Worm (Caenorhabditis elegans) whole organism, mixed stage, embryonic: ENCODE data around the gene fbxc-28.

Experiments
- M03D4.4 ChIP-seq: sonication (generic microtip); optimal IDR thresholded peaks from 2 replicates; lab custom pipeline; 2017; ENCODE audit warnings: mild to moderate bottlenecking, missing genetic modification characterization, missing compliant biosample characterization
- bed-3 ChIP-seq: fragments of 200-800 bp; sonication (Bioruptor generic); optimal IDR thresholded peaks from 3 replicates; lab custom pipeline; 2018; ENCODE audit warnings: mild to moderate bottlenecking, missing genetic modification characterization, moderate library complexity, missing compliant biosample characterization
- ceh-39 ChIP-seq: fragments of 150-350 bp; optimal IDR thresholded peaks from 2 replicates; lab custom pipeline; 2014; ENCODE audit warnings: missing biosample characterization, missing genetic modification characterization
- ceh-83 ChIP-seq: fragments of 200-800 bp; sonication (Bioruptor generic); optimal IDR thresholded peaks from 2 replicates; lab custom pipeline; 2018; ENCODE audit warnings: mild to moderate bottlenecking, missing genetic modification characterization, missing compliant biosample characterization
- ces-1 ChIP-seq: fragments of 150-350 bp; optimal IDR thresholded peaks from 2 replicates; lab custom pipeline; 2014; ENCODE audit warnings: missing biosample characterization, missing genetic modification reagents, missing genetic modification characterization
- drap-1 ChIP-seq: fragments of 200-800 bp; sonication (Bioruptor generic); optimal IDR thresholded peaks from 3 replicates; lab custom pipeline; 2018; ENCODE audit warnings: mild to moderate bottlenecking, missing genetic modification characterization, missing compliant biosample characterization
- elt-1 ChIP-seq: sonication (generic microtip); optimal IDR thresholded peaks from 2 replicates; lab custom pipeline; 2017; ENCODE audit warnings: missing genetic modification characterization, mild to moderate bottlenecking, missing compliant biosample characterization, antibody characterized with exemption, moderate library complexity, borderline replicate concordance; ENCODE audit not compliant: insufficient read depth
- elt-3 ChIP-seq: fragments of 150-350 bp; optimal IDR thresholded peaks from 2 replicates; lab custom pipeline; 2014; ENCODE audit warnings: missing biosample characterization, missing genetic modification characterization
- flh-1 ChIP-seq: fragments of 200-800 bp; sonication (Bioruptor generic); optimal IDR thresholded peaks from 2 replicates; lab custom pipeline; 2018; ENCODE audit warnings: mild to moderate bottlenecking, missing genetic modification characterization, moderate library complexity, missing compliant biosample characterization
- ham-2 ChIP-seq: fragments of 200-800 bp; sonication (Bioruptor generic); optimal IDR thresholded peaks from 2 replicates; lab custom pipeline; 2018; ENCODE audit warnings: mild to moderate bottlenecking, missing genetic modification characterization, missing compliant biosample characterization
- hlh-1 ChIP-seq: fragments of 150-350 bp; optimal IDR thresholded peaks from 2 replicates; lab custom pipeline; 2014; ENCODE audit warnings: missing biosample characterization, missing genetic modification reagents, missing genetic modification characterization
- lin-13 ChIP-seq: fragments of 150-350 bp; optimal IDR thresholded peaks from 2 replicates; lab custom pipeline; 2014; ENCODE audit warnings: missing biosample characterization, missing genetic modification characterization
- lin-32 ChIP-seq: fragments of 200-800 bp; sonication (Bioruptor generic); optimal IDR thresholded peaks from 2 replicates; lab custom pipeline; 2018; ENCODE audit warnings: mild to moderate bottlenecking, missing genetic modification characterization, missing compliant biosample characterization
- lsy-2 ChIP-seq: fragments of 150-350 bp; optimal IDR thresholded peaks from 2 replicates; lab custom pipeline; 2014; ENCODE audit warnings: missing biosample characterization, missing genetic modification characterization
- mab-5 ChIP-seq: fragments of 150-350 bp; optimal IDR thresholded peaks from 2 replicates; lab custom pipeline; 2014; ENCODE audit warnings: missing biosample characterization, missing genetic modification characterization
- mls-2 ChIP-seq: sonication (generic microtip); optimal IDR thresholded peaks from 2 replicates; lab custom pipeline; 2016; ENCODE audit warnings: mild to moderate bottlenecking, missing genetic modification characterization, moderate library complexity, missing compliant biosample characterization
- nhr-12 ChIP-seq: fragments of 150-350 bp; optimal IDR thresholded peaks from 2 replicates; lab custom pipeline; 2014; ENCODE audit warnings: missing biosample characterization, missing genetic modification characterization
- nhr-2 ChIP-seq: fragments of 150-350 bp; optimal IDR thresholded peaks from 2 replicates; lab custom pipeline; 2014; ENCODE audit warnings: missing biosample characterization, missing genetic modification characterization
- nhr-237 ChIP-seq: fragments of 150-350 bp; optimal IDR thresholded peaks from 2 replicates; lab custom pipeline; 2014; ENCODE audit warnings: missing biosample characterization, missing genetic modification characterization
- nhr-28 ChIP-seq: fragments of 150-350 bp; optimal IDR thresholded peaks from 2 replicates; lab custom pipeline; 2014; ENCODE audit warnings: missing biosample characterization, missing genetic modification characterization
- nhr-76 ChIP-seq: sonication (generic microtip); optimal IDR thresholded peaks from 2 replicates; lab custom pipeline; 2017; ENCODE audit warnings: missing biosample characterization, missing genetic modification characterization
- pha-4 ChIP-seq: fragments of 150-350 bp; optimal IDR thresholded peaks from 2 replicates; lab custom pipeline; 2018; ENCODE audit warnings: missing biosample characterization, missing genetic modification reagents, missing genetic modification characterization
- snpc-4 ChIP-seq: fragments of 150-350 bp; optimal IDR thresholded peaks from 2 replicates; lab custom pipeline; 2014; ENCODE audit warnings: missing biosample characterization, missing genetic modification characterization
- sptf-1 ChIP-seq: sonication (generic microtip); optimal IDR thresholded peaks from 2 replicates; lab custom pipeline; 2017; ENCODE audit warnings: mild to moderate bottlenecking, missing genetic modification characterization, moderate library complexity, missing compliant biosample characterization
- tbx-8 ChIP-seq: fragments of 200-800 bp; sonication (Bioruptor generic); optimal IDR thresholded peaks from 2 replicates; lab custom pipeline; 2018; ENCODE audit warnings: mild to moderate bottlenecking, missing genetic modification characterization, moderate library complexity, missing compliant biosample characterization
- unc-39 ChIP-seq: fragments of 150-350 bp; optimal IDR thresholded peaks from 2 replicates; lab custom pipeline; 2014; ENCODE audit warnings: missing biosample characterization, missing genetic modification characterization
- unc-62 ChIP-seq: fragments of 150-350 bp; optimal IDR thresholded peaks from 2 replicates; lab custom pipeline; 2014; ENCODE audit warnings: missing biosample characterization, missing genetic modification reagents, missing genetic modification characterization
- zip-8 ChIP-seq: fragments of 150-350 bp; optimal IDR thresholded peaks from 2 replicates; lab custom pipeline; 2014; ENCODE audit warnings: missing biosample characterization, missing genetic modification characterization
- ztf-11 ChIP-seq: fragments of 150-350 bp; optimal IDR thresholded peaks from 2 replicates; lab custom pipeline; 2014; ENCODE audit warnings: missing biosample characterization, missing genetic modification characterization

The fbxc-28 gene

DNA sequence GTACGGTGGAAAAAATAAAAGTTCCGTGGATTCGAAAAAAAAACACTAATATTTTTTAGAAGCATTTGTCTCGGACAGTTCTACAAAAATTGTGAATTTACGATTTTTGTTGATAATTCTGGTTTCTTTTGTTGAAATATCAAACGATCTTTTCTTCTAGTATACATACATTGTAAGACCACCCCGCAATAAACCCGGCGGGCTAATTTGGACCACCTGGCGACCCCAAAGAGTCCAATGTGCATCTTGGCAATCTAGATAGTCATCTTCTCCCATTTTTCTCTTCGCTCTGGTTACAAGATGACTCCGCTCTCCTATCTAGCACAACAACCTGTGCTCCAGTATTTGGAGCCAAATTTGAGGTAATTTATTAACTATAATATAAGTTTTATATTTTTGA lies 7.8 kb upstream of the fbxc-28 start, which contains the start of gene fbxc-29:
Gene fbxc-29 (plus strand): TSS at position 301 of the 400 bp plus-strand sequence.
- TF ChIP-seq pha-4 (tag; lab: Kevin White, UChicago) (no peak), unc-39 (tag; lab: Kevin White, UChicago) (no peak), nhr-237 (tag; lab: Kevin White, UChicago) (no peak), drap-1 (GFP tag; lab: Kevin White, UChicago) (no peak), hlh-1 (tag; lab: Kevin White, UChicago) (no peak), elt-1 (tag; lab: Kevin White, UChicago) (no peak), elt-3 (tag; lab: Kevin White, UChicago) (no peak), bed-3 (GFP tag; lab: Kevin White, UChicago) (no peak), nhr-12 (no peak), ces-1 (GFP tag; lab: Kevin White, UChicago) (no peak), unc-62 (GFP tag; lab: Kevin White, UChicago) (no peak), mls-2 (no peak), M03D4.4 (tag; lab: Kevin White, UChicago) (no peak), snpc-4 (tag; lab: Kevin White, UChicago) (no peak), ham-2 (GFP tag; lab: Kevin White, UChicago) (no peak), nhr-28 (tag; lab: Kevin White, UChicago) (no peak)

DNA sequence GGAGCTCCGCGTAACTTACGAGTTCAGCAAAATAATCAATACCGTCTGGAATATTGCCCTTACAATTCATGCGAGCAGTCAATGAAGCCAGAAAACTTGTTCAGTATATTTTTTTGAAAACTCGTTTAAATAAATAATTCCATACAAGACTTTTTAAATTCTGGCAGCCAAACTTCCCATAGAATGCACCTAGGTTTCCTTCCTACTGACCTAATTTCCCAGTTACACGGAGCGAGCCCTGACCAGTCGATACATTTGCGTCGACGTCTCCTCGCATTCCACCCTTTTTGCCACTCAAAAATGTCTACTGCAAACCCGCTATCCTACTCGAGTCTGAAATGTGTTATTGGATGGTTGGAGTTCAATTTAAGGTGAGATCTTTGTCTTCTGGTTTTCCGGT lies 6.3 kb upstream of the fbxc-28 start, which contains the start of gene fbxc-30:
Gene fbxc-30 (plus strand): TSS at position 301 of the 400 bp plus-strand sequence.
- TF ChIP-seq elt-3 (tag; lab: Kevin White, UChicago) (no peak), ztf-11 (no peak), nhr-2 (tag; lab: Kevin White, UChicago) (no peak), pha-4 (tag; lab: Kevin White, UChicago) (no peak), flh-1 (GFP tag; lab: Kevin White, UChicago) (no peak), elt-1 (tag; lab: Kevin White, UChicago) (no peak), zip-8 (tag; lab: Kevin White, UChicago) (no peak), lin-13 (tag; lab: Kevin White, UChicago) (no peak), mab-5 (no peak), bed-3 (GFP tag; lab: Kevin White, UChicago) (no peak), ceh-39 (tag; lab: Kevin White, UChicago) (no peak), tbx-8 (no peak)

DNA sequence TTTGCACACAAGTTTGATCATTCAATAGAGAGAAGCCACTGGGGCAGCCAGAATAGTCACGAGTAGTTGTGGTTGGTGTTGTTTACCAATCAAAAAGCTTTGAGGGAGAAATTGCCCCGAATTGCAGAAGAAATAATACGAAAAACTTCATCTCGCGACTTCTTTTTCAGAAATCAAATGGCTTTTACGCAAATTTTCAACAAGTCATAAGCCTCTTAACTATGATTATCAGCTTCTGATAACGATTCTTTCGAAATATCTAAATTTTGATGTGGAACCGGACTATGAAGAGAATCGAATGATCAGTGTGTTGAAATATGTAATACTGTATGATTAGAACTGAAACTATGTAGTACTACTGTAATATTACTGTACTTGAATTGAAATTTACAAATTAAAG lies 3.3 kb upstream of the fbxc-28 start:
- TF ChIP-seq tbx-8 (no peak), mab-5 (no peak), sptf-1 (tag; lab: Kevin White, UChicago) (no peak), elt-3 (tag; lab: Kevin White, UChicago) (no peak), nhr-12 (no peak), ztf-11 (no peak), nhr-28 (tag; lab: Kevin White, UChicago) (no peak), ceh-83 (no peak), pha-4 (tag; lab: Kevin White, UChicago) (no peak), lin-32 (GFP tag; lab: Kevin White, UChicago) (no peak), elt-1 (tag; lab: Kevin White, UChicago) (no peak), mls-2 (no peak), ham-2 (GFP tag; lab: Kevin White, UChicago) (no peak), flh-1 (GFP tag; lab: Kevin White, UChicago) (no peak), nhr-2 (tag; lab: Kevin White, UChicago) (no peak), nhr-237 (tag; lab: Kevin White, UChicago) (no peak), nhr-76 (tag; lab: Kevin White, UChicago) (no peak), drap-1 (GFP tag; lab: Kevin White, UChicago) (no peak)
- TF ChIP-seq, all 35 proteins: peak for 0

DNA sequence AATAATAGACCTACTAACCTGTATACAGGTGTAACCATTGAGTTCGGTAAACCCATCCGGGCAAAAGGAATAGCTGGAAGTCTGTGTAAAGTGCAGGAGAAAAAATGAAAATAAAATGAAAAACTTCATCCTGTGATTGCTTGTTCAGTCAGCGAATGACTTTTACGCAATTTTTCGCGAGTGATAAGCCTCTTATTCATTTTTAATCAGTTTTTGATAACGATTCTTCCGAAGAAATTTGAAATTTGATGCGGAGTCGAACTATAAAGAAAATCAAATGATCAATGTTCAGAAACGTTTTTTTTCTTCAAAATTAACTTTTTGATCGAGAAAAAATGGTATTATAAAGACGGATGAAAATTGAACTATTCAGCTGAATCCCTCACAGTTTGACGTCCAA lies 843 bp upstream of the fbxc-28 start:
- TF ChIP-seq nhr-237 (tag; lab: Kevin White, UChicago) (no peak), bed-3 (GFP tag; lab: Kevin White, UChicago) (no peak), zip-8 (tag; lab: Kevin White, UChicago) (no peak), ces-1 (GFP tag; lab: Kevin White, UChicago) (no peak)

DNA sequence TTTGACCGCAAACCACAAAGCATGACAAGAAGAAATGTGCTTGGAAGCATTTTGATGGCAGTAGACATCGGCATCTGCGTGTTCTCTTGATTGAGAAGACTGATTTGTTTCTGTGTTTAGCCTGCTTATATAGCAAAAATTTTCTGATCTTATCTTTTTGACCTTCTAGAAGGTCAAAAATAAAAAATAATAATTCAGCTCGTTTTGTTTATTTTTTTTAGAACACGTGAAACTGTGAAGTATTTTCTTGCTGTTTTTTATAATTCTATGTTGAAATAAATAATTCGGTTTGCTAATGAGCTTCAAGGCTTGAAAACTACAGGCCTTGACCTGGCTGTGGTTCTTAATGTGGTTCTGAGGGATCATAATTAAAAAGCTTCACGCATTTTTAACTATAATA lies 3.7 kb downstream of the fbxc-28 start, which contains the start of gene R07C3.13:
Gene R07C3.13 (minus strand): TSS at position 101 of the 400 bp plus-strand sequence.
- TF ChIP-seq lsy-2 (no peak), M03D4.4 (tag; lab: Kevin White, UChicago) (no peak), nhr-237 (tag; lab: Kevin White, UChicago) (no peak), ham-2 (GFP tag; lab: Kevin White, UChicago) (no peak), ces-1 (GFP tag; lab: Kevin White, UChicago) (no peak)
- TF ChIP-seq, all 35 proteins: peak for 0
